Worm (Caenorhabditis elegans): ENCODE results near the gene slc-25A21.
A peak's percentile ranks its signal among the peaks of the same experiment; 100 is the strongest.

slc-25A21 gene

ce11 chrX:16192574-16192973 is 2.9 kb downstream of the slc-25A21 start (continued):
- TF ChIP-seq peb-1 (tag; optimal IDR thresholded peaks at IDR 0.05) (no peak), sma-3 (GFP tag; optimal IDR thresholded peaks at IDR 0.05) (peak; percentile 75), snpc-4 (tag; optimal IDR thresholded peaks at IDR 0.05) (no peak), elt-1 (tag; optimal IDR thresholded peaks at IDR 0.05) (no peak), skn-1 (tag; optimal IDR thresholded peaks at IDR 0.05) (peak; percentile 10), unc-39 (tag; optimal IDR thresholded peaks at IDR 0.05) (no peak), Y55F3AM.14 (GFP tag; optimal IDR thresholded peaks at IDR 0.05) (no peak)

- TF ChIP-seq nhr-6 (tag; optimal IDR thresholded peaks at IDR 0.05): no peak
- no peak for TF ChIP-seq ztf-11 (tag; optimal IDR thresholded peaks at IDR 0.05)
- no peak for TF ChIP-seq nhr-12 (tag; optimal IDR thresholded peaks at IDR 0.05)
- TF ChIP-seq ama-1 (optimal IDR thresholded peaks at IDR 0.05): no peak
- TF ChIP-seq skn-1 (tag; optimal IDR thresholded peaks at IDR 0.05): no peak
- no peak for TF ChIP-seq dmd-4 (tag; optimal IDR thresholded peaks at IDR 0.05)
These were observed 9.6 kb downstream of the slc-25A21 start, which contains the start of gene R11.3 for ce11 chrX:16199200-16199764. Gene R11.3, minus strand, starts transcription at chrX:16199250.

ce11 chrX:16202229-16202628 is 12.6 kb downstream of the slc-25A21 start:
- TF ChIP-seq mdl-1 (tag; optimal IDR thresholded peaks at IDR 0.05): no peak
- TF ChIP-seq lin-11 (tag; optimal IDR thresholded peaks at IDR 0.05): peak; percentile 65
- TF ChIP-seq skn-1 (tag; optimal IDR thresholded peaks at IDR 0.05): no peak
- TF ChIP-seq alr-1 (tag; optimal IDR thresholded peaks at IDR 0.05): no peak
- TF ChIP-seq nhr-6 (tag; optimal IDR thresholded peaks at IDR 0.05): no peak
- peak; percentile 55 to 63 for TF ChIP-seq lsy-2 (tag; optimal IDR thresholded peaks at IDR 0.05)
- no peak for TF ChIP-seq nhr-237 (tag; optimal IDR thresholded peaks at IDR 0.05)
- no peak for TF ChIP-seq unc-39 (tag; optimal IDR thresholded peaks at IDR 0.05)
- peak; percentile 77 for TF ChIP-seq nhr-129 (tag; optimal IDR thresholded peaks at IDR 0.05)
- TF ChIP-seq crh-2 (tag; optimal IDR thresholded peaks at IDR 0.05): peak; percentile 65
- peak; percentile 23 for TF ChIP-seq F13H6.1 (tag; optimal IDR thresholded peaks at IDR 0.05)
- no peak for TF ChIP-seq unc-55 (GFP tag; optimal IDR thresholded peaks at IDR 0.05)
- TF ChIP-seq aly-2 (tag; optimal IDR thresholded peaks at IDR 0.05): no peak
- no peak for TF ChIP-seq sma-9 (GFP tag; optimal IDR thresholded peaks at IDR 0.05)
- no peak for TF ChIP-seq sma-9 (tag; optimal IDR thresholded peaks at IDR 0.05)
- TF ChIP-seq fos-1 (tag; optimal IDR thresholded peaks at IDR 0.05): peak; percentile 17
- TF ChIP-seq mab-5 (tag; optimal IDR thresholded peaks at IDR 0.05): no peak
- peak; percentile 51 for TF ChIP-seq C34F6.9 (tag; optimal IDR thresholded peaks at IDR 0.05)
- TF ChIP-seq snpc-4 (tag; optimal IDR thresholded peaks at IDR 0.05): peak; percentile 39
- no peak for TF ChIP-seq lin-13 (GFP tag; optimal IDR thresholded peaks at IDR 0.05)
- TF ChIP-seq dmd-4 (tag; optimal IDR thresholded peaks at IDR 0.05): no peak
- TF ChIP-seq ztf-11 (tag; optimal IDR thresholded peaks at IDR 0.05): no peak
- no peak for TF ChIP-seq ztf-4 (tag; optimal IDR thresholded peaks at IDR 0.05)
- no peak for TF ChIP-seq ceh-16 (tag; optimal IDR thresholded peaks at IDR 0.05)
- TF ChIP-seq sem-4 (tag; optimal IDR thresholded peaks at IDR 0.05): peak; percentile 17
- TF ChIP-seq nhr-21 (tag; optimal IDR thresholded peaks at IDR 0.05): peak; percentile 28

ce11 chrX:16204310-16204709 is 14.7 kb downstream of the slc-25A21 start:
- TF ChIP-seq lin-11 (tag; optimal IDR thresholded peaks at IDR 0.05) (no peak), mab-5 (tag; optimal IDR thresholded peaks at IDR 0.05) (no peak), R02D3.7 (tag; optimal IDR thresholded peaks at IDR 0.05) (no peak), sem-4 (tag; optimal IDR thresholded peaks at IDR 0.05) (no peak)

ce11 chrX:16205880-16206279 is 16.2 kb downstream of the slc-25A21 start:
- TF ChIP-seq C34F6.9 (tag; optimal IDR thresholded peaks at IDR 0.05) (peak; percentile 74), fos-1 (tag; optimal IDR thresholded peaks at IDR 0.05) (peak; percentile 43), ztf-11 (tag; optimal IDR thresholded peaks at IDR 0.05) (no peak), R02D3.7 (tag; optimal IDR thresholded peaks at IDR 0.05) (no peak), ceh-82 (tag; optimal IDR thresholded peaks at IDR 0.05) (no peak), unc-39 (tag; optimal IDR thresholded peaks at IDR 0.05) (no peak), nhr-10 (tag; optimal IDR thresholded peaks at IDR 0.05) (peak; percentile 66), aly-2 (tag; optimal IDR thresholded peaks at IDR 0.05) (no peak), dmd-4 (tag; optimal IDR thresholded peaks at IDR 0.05) (no peak), gmeb-1 (tag; optimal IDR thresholded peaks at IDR 0.05) (peak; percentile 67), snpc-4 (tag; optimal IDR thresholded peaks at IDR 0.05) (peak; percentile 67), Y55F3AM.14 (GFP tag; optimal IDR thresholded peaks at IDR 0.05) (no peak), nhr-25 (tag; optimal IDR thresholded peaks at IDR 0.05) (peak; percentile 49), skn-1 (tag; optimal IDR thresholded peaks at IDR 0.05) (no peak), sma-9 (GFP tag; optimal IDR thresholded peaks at IDR 0.05) (peak; percentile 25), sma-9 (tag; optimal IDR thresholded peaks at IDR 0.05) (no peak), mab-5 (tag; optimal IDR thresholded peaks at IDR 0.05) (peak; percentile 36), ceh-16 (tag; optimal IDR thresholded peaks at IDR 0.05) (no peak), ztf-1 (GFP tag; conservative IDR thresholded peaks at IDR 0.05) (no peak), lsy-2 (tag; optimal IDR thresholded peaks at IDR 0.05) (peak; percentile 69 to 75), unc-62 (GFP tag; optimal IDR thresholded peaks at IDR 0.05) (no peak), crh-2 (tag; optimal IDR thresholded peaks at IDR 0.05) (peak; percentile 86), blmp-1 (tag; optimal IDR thresholded peaks at IDR 0.05; ENCODE audit: insufficient read depth) (no peak), sem-4 (tag; optimal IDR thresholded peaks at IDR 0.05) (peak; percentile 27), elt-3 (tag; optimal IDR thresholded peaks at IDR 0.05) (no peak), mbf-1 (tag; optimal IDR thresholded peaks at IDR 0.05) (no peak), nhr-237 (tag; optimal IDR thresholded peaks at IDR 0.05) (no peak), nhr-12 (tag; optimal IDR thresholded peaks at IDR 0.05) (no peak), elt-1 (tag; optimal IDR thresholded peaks at IDR 0.05) (no peak), sma-3 (GFP tag; optimal IDR thresholded peaks at IDR 0.05) (peak; percentile 79), ama-1 (optimal IDR thresholded peaks at IDR 0.05) (no peak), peb-1 (tag; optimal IDR thresholded peaks at IDR 0.05) (no peak)
